Fruit fly (Drosophila melanogaster) whole organism, larva: Measurements from ENCODE around the gene CG10993.
A peak's percentile ranks its signal among the peaks of the same experiment; 100 is the strongest.

ENCODE experiments used
- noc ChIP-seq: fragments of 200-800 bp; sonication (Bioruptor generic); optimal IDR thresholded peaks from 3 replicates; lab custom pipeline; 2019; ENCODE audit warnings: missing biosample characterization, mild to moderate bottlenecking, missing genetic modification characterization, moderate library complexity

The CG10993 gene

dm6 chrX:13791011-13791410 is at the start of gene CG10993:
TSS of gene CG10993 (minus strand) at chrX:13791111.
- TF ChIP-seq noc (tag; lab: Kevin White, UChicago) = no peak

dm6 chrX:13840075-13840474 is 49.2 kb upstream of the CG10993 start:
- peak; percentile 25 for TF ChIP-seq noc (tag; lab: Kevin White, UChicago)

- TF ChIP-seq noc (tag; lab: Kevin White, UChicago) = peak; percentile 95
Measured at dm6 chrX:13838892-13839291, 48.0 kb upstream of the CG10993 start.

dm6 chrX:13838255-13838654 is 47.3 kb upstream of the CG10993 start:
- peak; percentile 66 for TF ChIP-seq noc (tag; lab: Kevin White, UChicago)

dm6 chrX:13830029-13830428 is 39.1 kb upstream of the CG10993 start, which contains the start of gene jub:
TSS of gene jub (minus strand) at chrX:13830317.
- no peak for TF ChIP-seq noc (tag; lab: Kevin White, UChicago)

dm6 chrX:13828870-13829269 is 38.0 kb upstream of the CG10993 start:
- TF ChIP-seq noc (tag; lab: Kevin White, UChicago) = no peak

- no peak for TF ChIP-seq noc (tag; lab: Kevin White, UChicago)
Measured at dm6 chrX:13822753-13823152, 31.8 kb upstream of the CG10993 start, which contains the start of gene Nup93-1. TSS of gene Nup93-1 (plus strand) at chrX:13822826.

- no peak for TF ChIP-seq noc (tag; lab: Kevin White, UChicago)
Measured at dm6 chrX:13821775-13822493, 31.0 kb upstream of the CG10993 start, which contains the start of gene Clic. TSS of gene Clic (minus strand) at chrX:13822307.

- no peak for TF ChIP-seq noc (tag; lab: Kevin White, UChicago)
Measured at dm6 chrX:13821039-13821774, 30.3 kb upstream of the CG10993 start.

dm6 chrX:13820310-13821038 is 29.6 kb upstream of the CG10993 start:
- TF ChIP-seq noc (tag; lab: Kevin White, UChicago) = peak; percentile 54

dm6 chrX:13819682-13820081 is 28.8 kb upstream of the CG10993 start:
- no peak for TF ChIP-seq noc (tag; lab: Kevin White, UChicago)

dm6 chrX:13818841-13819240 is 27.9 kb upstream of the CG10993 start:
- no peak for TF ChIP-seq noc (tag; lab: Kevin White, UChicago)

- TF ChIP-seq noc (tag; lab: Kevin White, UChicago) = no peak
Measured at dm6 chrX:13818172-13818472, 27.2 kb upstream of the CG10993 start.

- no peak for TF ChIP-seq noc (tag; lab: Kevin White, UChicago)
Measured at dm6 chrX:13817418-13818171, 26.7 kb upstream of the CG10993 start.

- peak; percentile 79 for TF ChIP-seq noc (tag; lab: Kevin White, UChicago)
Measured at dm6 chrX:13815526-13816173, 24.7 kb upstream of the CG10993 start.
